Fruit fly (Drosophila melanogaster): Measurements from ENCODE around the gene RpS3.

- TF ChIP-seq D1 (tag; optimal IDR thresholded peaks at IDR 0.05) (no peak), Pif1A (GFP tag; optimal IDR thresholded peaks at IDR 0.05) (no peak), fd96Ca (GFP tag; IDR thresholded peaks at IDR 0.05) (no peak), EcR (GFP tag; optimal IDR thresholded peaks at IDR 0.05) (no peak), Snoo (tag; optimal IDR thresholded peaks at IDR 0.05) (no peak), CG14655 (GFP tag; optimal IDR thresholded peaks at IDR 0.05) (no peak)
These were observed 45.8 kb upstream of the RpS3 start for dm6 chr3R:23312796-23313195.

Measured in whole organism, pupa.